Worm (Caenorhabditis elegans): ENCODE data around the gene Y73B6BL.29.

The Y73B6BL.29 gene

ce11 chrIV:6328198-6328597, 6.5 kb downstream of the Y73B6BL.29 start:
- TF ChIP-seq chd-7 (tag; optimal IDR thresholded peaks at IDR 0.05) = no peak
- TF ChIP-seq sptf-2 (GFP tag; optimal IDR thresholded peaks at IDR 0.05) = no peak
- no peak for TF ChIP-seq lsl-1 (GFP tag; optimal IDR thresholded peaks at IDR 0.05)
- TF ChIP-seq ZK185.1 (tag; optimal IDR thresholded peaks at IDR 0.05; ENCODE audit: poor library complexity, severe bottlenecking) = no peak
- TF ChIP-seq aptf-2 (GFP tag; conservative IDR thresholded peaks at IDR 0.05) = no peak
- TF ChIP-seq madf-10 (tag; optimal IDR thresholded peaks at IDR 0.05) = no peak
- TF ChIP-seq zfh-2 (GFP tag; conservative IDR thresholded peaks at IDR 0.05) = no peak
- TF ChIP-seq unc-62 (GFP tag; optimal IDR thresholded peaks at IDR 0.05) = no peak
- TF ChIP-seq nhr-27 (tag; optimal IDR thresholded peaks at IDR 0.05) = no peak
- no peak for TF ChIP-seq snpc-1.3 (tag; optimal IDR thresholded peaks at IDR 0.05; ENCODE audit: insufficient read depth)
- no peak for TF ChIP-seq ceh-40 (GFP tag; IDR thresholded peaks at IDR 0.05)
- TF ChIP-seq F23B12.7 (tag; optimal IDR thresholded peaks at IDR 0.05; ENCODE audit: insufficient read depth) = no peak
- no peak for TF ChIP-seq ceh-100 (GFP tag; IDR thresholded peaks at IDR 0.05)

ce11 chrIV:6329339-6329738, 7.6 kb downstream of the Y73B6BL.29 start, which contains the start of gene seu-1:
Gene seu-1, plus strand, starts transcription at chrIV:6329639.
- no peak for TF ChIP-seq let-607 (tag; optimal IDR thresholded peaks at IDR 0.05)
- TF ChIP-seq ztf-22 (GFP tag; optimal IDR thresholded peaks at IDR 0.05) = no peak
- no peak for TF ChIP-seq lin-40 (tag; optimal IDR thresholded peaks at IDR 0.05)
- no peak for TF ChIP-seq sptf-2 (GFP tag; optimal IDR thresholded peaks at IDR 0.05)
- TF ChIP-seq ceh-100 (GFP tag; IDR thresholded peaks at IDR 0.05) = no peak
- no peak for TF ChIP-seq ets-4 (GFP tag; optimal IDR thresholded peaks at IDR 0.05)
- TF ChIP-seq madf-3 (GFP tag; IDR thresholded peaks at IDR 0.05) = no peak
- TF ChIP-seq bed-2 (GFP tag; IDR thresholded peaks at IDR 0.05) = no peak

- no peak for TF ChIP-seq C06A6.2 (GFP tag; conservative IDR thresholded peaks at IDR 0.05)
- TF ChIP-seq nhr-80 (tag; optimal IDR thresholded peaks at IDR 0.05) = peak; percentile 88
- TF ChIP-seq dox-1 (GFP tag; IDR thresholded peaks at IDR 0.05) = peak; percentile 57
- TF ChIP-seq F10E7.11 (tag; optimal IDR thresholded peaks at IDR 0.05) = no peak
- TF ChIP-seq Y67H2A.10 (GFP tag; conservative IDR thresholded peaks at IDR 0.05) = no peak
- no peak for TF ChIP-seq dpl-1 (GFP tag; optimal IDR thresholded peaks at IDR 0.05)
- no peak for TF ChIP-seq nhr-120 (GFP tag; IDR thresholded peaks at IDR 0.05)
- TF ChIP-seq ceh-58 (GFP tag; IDR thresholded peaks at IDR 0.05) = 0 out of 2 replicates have a peak, but pooled peaks have one; percentile 29
- TF ChIP-seq rcor-1 (GFP tag; IDR thresholded peaks at IDR 0.05) = no peak
- no peak for TF ChIP-seq mxl-1 (tag; optimal IDR thresholded peaks at IDR 0.05)
- TF ChIP-seq rpc-1 (optimal IDR thresholded peaks at IDR 0.05) = no peak
- no peak for TF ChIP-seq rpc-1 (tag; optimal IDR thresholded peaks at IDR 0.05)
- TF ChIP-seq F57C9.4 (tag; optimal IDR thresholded peaks at IDR 0.05) = no peak
- no peak for TF ChIP-seq bed-2 (GFP tag; IDR thresholded peaks at IDR 0.05)
- no peak for TF ChIP-seq chd-7 (tag; optimal IDR thresholded peaks at IDR 0.05)
- no peak for TF ChIP-seq cebp-1 (GFP tag; IDR thresholded peaks at IDR 0.05)
- TF ChIP-seq cebp-1 (tag; optimal IDR thresholded peaks at IDR 0.05) = peak; percentile 40
- TF ChIP-seq lin-54 (GFP tag; optimal IDR thresholded peaks at IDR 0.05) = no peak
- no peak for TF ChIP-seq madf-6 (GFP tag; IDR thresholded peaks at IDR 0.05)
- no peak for TF ChIP-seq hmg-20 (GFP tag; IDR thresholded peaks at IDR 0.05)
- no peak for TF ChIP-seq ccch-3 (GFP tag; optimal IDR thresholded peaks at IDR 0.05)
- no peak for TF ChIP-seq Y95B8A.8 (GFP tag; IDR thresholded peaks at IDR 0.05)
- TF ChIP-seq B0336.3 (GFP tag; IDR thresholded peaks at IDR 0.05) = 0 out of 2 replicates have a peak, but pooled peaks have one; percentile 32
- TF ChIP-seq attf-3 (GFP tag; conservative IDR thresholded peaks at IDR 0.05) = no peak
- no peak for TF ChIP-seq lag-1 (GFP tag; IDR thresholded peaks at IDR 0.05)
- TF ChIP-seq pha-4 (tag; optimal IDR thresholded peaks at IDR 0.05) = no peak
- no peak for TF ChIP-seq cebp-2 (GFP tag; IDR thresholded peaks at IDR 0.05)
Measured at ce11 chrIV:6330790-6331189, 9.1 kb downstream of the Y73B6BL.29 start.
